Fruit fly (Drosophila melanogaster): ENCODE data around the gene CG18744.

dm6 chr3R:7787899-7788298 lies 10.7 kb downstream of the CG18744 start, which contains the start of gene CG18748:
- TF ChIP-seq CG8478 (optimal IDR thresholded peaks at IDR 0.05) (no peak), CTCF (optimal IDR thresholded peaks at IDR 0.05) (no peak)
